ENCODE assay signal across 1 fruit fly cellular context in genomic region chr3L:10810539-10811443, dm6.
TF ChIP-seq lines count a peak whose summit lies in the region.

No protein-coding gene starts in this region.

TF ChIP-seq in whole organism, embryonic, 481 proteins besides CTCF, POLR2A, EP300 and RAD21 (continued from another document and continues in another):
- TF ChIP-seq tap (tag; optimal IDR thresholded peaks at IDR 0.05; lab: Kevin White, UChicago) (peak; percentile 62), D (optimal IDR thresholded peaks at IDR 0.05; lab: Kevin White, UChicago) (no peak), D (GFP tag; optimal IDR thresholded peaks at IDR 0.05; lab: Kevin White, UChicago) (peak; percentile 63), CG6654 (GFP tag; optimal IDR thresholded peaks at IDR 0.05; lab: Kevin White, UChicago) (peak; percentile 9), Ptx1 (GFP tag; IDR thresholded peaks at IDR 0.05; lab: Robert Waterston, UW) (peak; percentile 77), CG10209 (GFP tag; optimal IDR thresholded peaks at IDR 0.05; lab: Kevin White, UChicago) (peak; percentile 76), pros (GFP tag; optimal IDR thresholded peaks at IDR 0.05; lab: Kevin White, UChicago) (peak; percentile 91), Chrac-16 (GFP tag; optimal IDR thresholded peaks at IDR 0.05; lab: Kevin White, UChicago) (peak; percentile 51), Lhr (GFP tag; optimal IDR thresholded peaks at IDR 0.05; lab: Kevin White, UChicago) (no peak), mam (GFP tag; optimal IDR thresholded peaks at IDR 0.05; lab: Kevin White, UChicago) (peak; percentile 28), CG3065 (GFP tag; optimal IDR thresholded peaks at IDR 0.05; lab: Kevin White, UChicago) (no peak), mld (GFP tag; IDR thresholded peaks at IDR 0.05; lab: Robert Waterston, UW; ENCODE audit: partially characterized antibody) (no peak), E2f2 (GFP tag; IDR thresholded peaks at IDR 0.05; lab: Robert Waterston, UW) (peak; percentile 44; the same call in 1 of the 2 replicates), HLH3B (GFP tag; IDR thresholded peaks at IDR 0.05; lab: Robert Waterston, UW) (peak; percentile 69), Mrtf (GFP tag; IDR thresholded peaks at IDR 0.05; lab: Robert Waterston, UW) (peak; percentile 60; the same call in 1 of the 3 replicates), jing (GFP tag; optimal IDR thresholded peaks at IDR 0.05; lab: Kevin White, UChicago) (peak; percentile 18), Opbp (GFP tag; IDR thresholded peaks at IDR 0.05; lab: Robert Waterston, UW; ENCODE audit: partially characterized antibody) (no peak), ken (GFP tag; IDR thresholded peaks at IDR 0.05; lab: Robert Waterston, UW) (peak; percentile 31; the same call in 1 of the 3 replicates), Ada2b (GFP tag; IDR thresholded peaks at IDR 0.05; lab: Robert Waterston, UW) (peak; percentile 77), crp (GFP tag; optimal IDR thresholded peaks at IDR 0.05; lab: Kevin White, UChicago) (peak in 1 of 2 experiments; percentile 4), CG18476 (GFP tag; optimal IDR thresholded peaks at IDR 0.05; lab: Kevin White, UChicago) (peak; percentile 46), HLH4C (GFP tag; IDR thresholded peaks at IDR 0.05; lab: Robert Waterston, UW; ENCODE audit: partially characterized antibody) (no peak), MESR4 (GFP tag; optimal IDR thresholded peaks at IDR 0.05; lab: Kevin White, UChicago) (no peak), CG31441 (GFP tag; IDR thresholded peaks at IDR 0.05; lab: Robert Waterston, UW) (peak; percentile 80), pfk (GFP tag; optimal IDR thresholded peaks at IDR 0.05; lab: Kevin White, UChicago) (no peak), NC2α (GFP tag; optimal IDR thresholded peaks at IDR 0.05; lab: Kevin White, UChicago) (no peak), Aef1 (GFP tag; IDR thresholded peaks at IDR 0.05; lab: Robert Waterston, UW) (0 out of 3 replicates have a peak, but pooled peaks have one; percentile 30), CG1603 (tag; optimal IDR thresholded peaks at IDR 0.05; lab: Kevin White, UChicago) (peak; percentile 29), CG12391 (tag; optimal IDR thresholded peaks at IDR 0.05; lab: Kevin White, UChicago) (peak; percentile 82), tio (GFP tag; optimal IDR thresholded peaks at IDR 0.05; lab: Kevin White, UChicago) (peak; percentile 44), CG14965 (GFP tag; optimal IDR thresholded peaks at IDR 0.05; lab: Kevin White, UChicago; ENCODE audit: borderline replicate concordance) (no peak), Oaz (GFP tag; IDR thresholded peaks at IDR 0.05; lab: Robert Waterston, UW) (no peak), CG7357 (GFP tag; IDR thresholded peaks at IDR 0.05; lab: Robert Waterston, UW) (peak; percentile 54; the same call in 1 of the 3 replicates), Taf1 (GFP tag; IDR thresholded peaks at IDR 0.05; lab: Robert Waterston, UW) (peak; percentile 34; the same call in 1 of the 2 replicates), her (GFP tag; optimal IDR thresholded peaks at IDR 0.05; lab: Kevin White, UChicago) (no peak), wek (GFP tag; optimal IDR thresholded peaks at IDR 0.05; lab: Kevin White, UChicago) (no peak), CG32532 (GFP tag; IDR thresholded peaks at IDR 0.05; lab: Robert Waterston, UW) (peak; percentile 70), pita (GFP tag; optimal IDR thresholded peaks at IDR 0.05; lab: Kevin White, UChicago) (no peak), ewg (GFP tag; optimal IDR thresholded peaks at IDR 0.05; lab: Kevin White, UChicago) (peak; percentile 59), Gsc (GFP tag; IDR thresholded peaks at IDR 0.05; lab: Robert Waterston, UW) (no peak), CG7839 (tag; optimal IDR thresholded peaks at IDR 0.05; lab: Kevin White, UChicago) (peak; percentile 87), toy (GFP tag; IDR thresholded peaks at IDR 0.05; lab: Robert Waterston, UW) (no peak), Dfd (GFP tag; optimal IDR thresholded peaks at IDR 0.05; lab: Kevin White, UChicago) (no peak), CG13424 (tag; optimal IDR thresholded peaks at IDR 0.05; lab: Kevin White, UChicago) (peak; percentile 81), z (GFP tag; IDR thresholded peaks at IDR 0.05; lab: Robert Waterston, UW) (no peak), gro (GFP tag; optimal IDR thresholded peaks at IDR 0.05; lab: Kevin White, UChicago) (no peak), CG9797 (GFP tag; optimal IDR thresholded peaks at IDR 0.05; lab: Kevin White, UChicago) (no peak), CG10462 (GFP tag; optimal IDR thresholded peaks at IDR 0.05; lab: Kevin White, UChicago) (peak; percentile 29), HLHmδ (GFP tag; optimal IDR thresholded peaks at IDR 0.05; lab: Kevin White, UChicago) (peak; percentile 41), chinmo (GFP tag; IDR thresholded peaks at IDR 0.05; lab: Robert Waterston, UW; ENCODE audit: partially characterized antibody) (0 out of 4 replicates have a peak, but pooled peaks have one; percentile 56), vfl (GFP tag; optimal IDR thresholded peaks at IDR 0.05; lab: Kevin White, UChicago) (no peak), CG14710 (tag; optimal IDR thresholded peaks at IDR 0.05; lab: Kevin White, UChicago) (peak; percentile 54), fd96Cb (tag; optimal IDR thresholded peaks at IDR 0.05; lab: Kevin White, UChicago) (peak; percentile 72), kah (GFP tag; optimal IDR thresholded peaks at IDR 0.05; lab: Kevin White, UChicago) (no peak), esg (GFP tag; conservative IDR thresholded peaks at IDR 0.05; lab: Robert Waterston, UW) (peak; percentile 55; the same call in 1 of the 2 replicates), CG4820 (GFP tag; optimal IDR thresholded peaks at IDR 0.05; lab: Kevin White, UChicago) (peak; percentile 65), tna (GFP tag; IDR thresholded peaks at IDR 0.05; lab: Robert Waterston, UW; ENCODE audit: partially characterized antibody) (no peak), sens (GFP tag; lab: Kevin White, UChicago) (peak; percentile 88), danr (GFP tag; IDR thresholded peaks at IDR 0.05; lab: Robert Waterston, UW) (0 out of 2 replicates have a peak, but pooled peaks have one; percentile 35), HHEX (GFP tag; optimal IDR thresholded peaks at IDR 0.05; lab: Kevin White, UChicago) (peak; percentile 72), Deaf1 (tag; optimal IDR thresholded peaks at IDR 0.05; lab: Kevin White, UChicago) (peak; percentile 91), Myb (GFP tag; optimal IDR thresholded peaks at IDR 0.05; lab: Kevin White, UChicago) (no peak), pum (GFP tag; optimal IDR thresholded peaks at IDR 0.05; lab: Kevin White, UChicago) (no peak), phol (tag; optimal IDR thresholded peaks at IDR 0.05; lab: Kevin White, UChicago) (peak; percentile 76), CG17328 (GFP tag; IDR thresholded peaks at IDR 0.05; lab: Robert Waterston, UW) (peak; percentile 46; the same call in 1 of the 2 replicates), BtbVII (GFP tag; optimal IDR thresholded peaks at IDR 0.05; lab: Kevin White, UChicago) (peak; percentile 72), Optix (GFP tag; IDR thresholded peaks at IDR 0.05; lab: Robert Waterston, UW) (no peak), prd (optimal IDR thresholded peaks at IDR 0.05; lab: Kevin White, UChicago) (no peak), prd (GFP tag; IDR thresholded peaks at IDR 0.05; lab: Robert Waterston, UW) (peak; percentile 65), sim (GFP tag; IDR thresholded peaks at IDR 0.05; lab: Robert Waterston, UW) (no peak), Hr3 (GFP tag; optimal IDR thresholded peaks at IDR 0.05; lab: Kevin White, UChicago) (peak; percentile 61), CG7556 (GFP tag; optimal IDR thresholded peaks at IDR 0.05; lab: Kevin White, UChicago) (peak; percentile 89), Lim3 (GFP tag; IDR thresholded peaks at IDR 0.05; lab: Robert Waterston, UW) (no peak), Xbp1 (GFP tag; optimal IDR thresholded peaks at IDR 0.05; lab: Kevin White, UChicago) (peak; percentile 62), CG17802 (tag; optimal IDR thresholded peaks at IDR 0.05; lab: Kevin White, UChicago) (peak; percentile 17), CoRest (tag; optimal IDR thresholded peaks at IDR 0.05; lab: Kevin White, UChicago) (peak; percentile 72), Nf-YA (GFP tag; IDR thresholded peaks at IDR 0.05; lab: Robert Waterston, UW) (no peak), CG18262 (tag; optimal IDR thresholded peaks at IDR 0.05; lab: Kevin White, UChicago) (peak; percentile 76), gsb-n (tag; optimal IDR thresholded peaks at IDR 0.05; lab: Kevin White, UChicago) (peak; percentile 39), CG9215 (GFP tag; IDR thresholded peaks at IDR 0.05; lab: Robert Waterston, UW) (peak; percentile 39; the same call in 1 of the 2 replicates), yki (optimal IDR thresholded peaks at IDR 0.05; lab: Kevin White, UChicago) (peak; percentile 25), crc (GFP tag; optimal IDR thresholded peaks at IDR 0.05; lab: Kevin White, UChicago) (peak; percentile 13), fd102C (GFP tag; optimal IDR thresholded peaks at IDR 0.05; lab: Kevin White, UChicago) (no peak), CG7963 (GFP tag; IDR thresholded peaks at IDR 0.05; lab: Robert Waterston, UW; ENCODE audit: partially characterized antibody) (no peak), CG18619 (GFP tag; optimal IDR thresholded peaks at IDR 0.05; lab: Kevin White, UChicago) (peak; percentile 77), trem (tag; optimal IDR thresholded peaks at IDR 0.05; lab: Kevin White, UChicago) (peak; percentile 38), az2 (GFP tag; optimal IDR thresholded peaks at IDR 0.05; lab: Kevin White, UChicago) (peak; percentile 58), Camta (GFP tag; optimal IDR thresholded peaks at IDR 0.05; lab: Kevin White, UChicago) (peak; percentile 15), Tbp (GFP tag; optimal IDR thresholded peaks at IDR 0.05; lab: Kevin White, UChicago) (no peak), Nf-YC (tag; optimal IDR thresholded peaks at IDR 0.05; lab: Kevin White, UChicago) (peak; percentile 44), shn (GFP tag; optimal IDR thresholded peaks at IDR 0.05; lab: Kevin White, UChicago) (no peak), CG5180 (GFP tag; optimal IDR thresholded peaks at IDR 0.05; lab: Kevin White, UChicago) (peak; percentile 94), CG12769 (tag; optimal IDR thresholded peaks at IDR 0.05; lab: Kevin White, UChicago) (peak; percentile 50), nmo (GFP tag; optimal IDR thresholded peaks at IDR 0.05; lab: Kevin White, UChicago) (peak; percentile 70), Ravus (GFP tag; IDR thresholded peaks at IDR 0.05; lab: Robert Waterston, UW) (peak; percentile 0; the same call in 1 of the 2 replicates), Jarid2 (GFP tag; optimal IDR thresholded peaks at IDR 0.05; lab: Kevin White, UChicago) (peak; percentile 7), CG3163 (GFP tag; optimal IDR thresholded peaks at IDR 0.05; lab: Kevin White, UChicago) (no peak), Rfx (GFP tag; IDR thresholded peaks at IDR 0.05; lab: Robert Waterston, UW) (peak; percentile 62), dimm (GFP tag; IDR thresholded peaks at IDR 0.05; lab: Robert Waterston, UW) (no peak), Dip3 (GFP tag; optimal IDR thresholded peaks at IDR 0.05; lab: Kevin White, UChicago) (no peak), Sry-δ (GFP tag; optimal IDR thresholded peaks at IDR 0.05; lab: Kevin White, UChicago) (no peak), cas (GFP tag; IDR thresholded peaks at IDR 0.05; lab: Robert Waterston, UW) (no peak), grn (GFP tag; optimal IDR thresholded peaks at IDR 0.05; lab: Kevin White, UChicago) (no peak), CG8290 (GFP tag; optimal IDR thresholded peaks at IDR 0.05; lab: Kevin White, UChicago) (no peak), CG8290 (tag; optimal IDR thresholded peaks at IDR 0.05; lab: Kevin White, UChicago) (no peak), CG7928 (GFP tag; optimal IDR thresholded peaks at IDR 0.05; lab: Kevin White, UChicago) (no peak), vnd (GFP tag; IDR thresholded peaks at IDR 0.05; lab: Robert Waterston, UW; ENCODE audit: partially characterized antibody) (no peak), CG3995 (GFP tag; optimal IDR thresholded peaks at IDR 0.05; lab: Kevin White, UChicago) (no peak), CG15011 (GFP tag; optimal IDR thresholded peaks at IDR 0.05; lab: Kevin White, UChicago) (peak; percentile 51), ab (GFP tag; optimal IDR thresholded peaks at IDR 0.05; lab: Kevin White, UChicago) (no peak), Fer3 (tag; optimal IDR thresholded peaks at IDR 0.05; lab: Kevin White, UChicago) (peak; percentile 80), pho (GFP tag; optimal IDR thresholded peaks at IDR 0.05; lab: Kevin White, UChicago) (peak; percentile 52), C15 (GFP tag; IDR thresholded peaks at IDR 0.05; lab: Robert Waterston, UW) (peak; percentile 47; the same call in 1 of the 3 replicates), CG9609 (GFP tag; optimal IDR thresholded peaks at IDR 0.05; lab: Kevin White, UChicago) (no peak), E2f1 (GFP tag; IDR thresholded peaks at IDR 0.05; lab: Robert Waterston, UW) (peak; percentile 53; the same call in 1 of the 2 replicates), jumu (GFP tag; optimal IDR thresholded peaks at IDR 0.05; lab: Kevin White, UChicago) (no peak), CG8944 (GFP tag; optimal IDR thresholded peaks at IDR 0.05; lab: Kevin White, UChicago) (no peak), Mad (GFP tag; optimal IDR thresholded peaks at IDR 0.05; lab: Kevin White, UChicago) (no peak), NC2β (GFP tag; optimal IDR thresholded peaks at IDR 0.05; lab: Kevin White, UChicago) (peak; percentile 7), wor (GFP tag; IDR thresholded peaks at IDR 0.05; lab: Robert Waterston, UW) (peak; percentile 45; the same call in 1 of the 2 replicates), dysf (GFP tag; IDR thresholded peaks at IDR 0.05; lab: Robert Waterston, UW) (peak; percentile 77), CG14441 (GFP tag; IDR thresholded peaks at IDR 0.05; lab: Robert Waterston, UW) (peak; percentile 37; the same call in 1 of the 2 replicates), CG12942 (GFP tag; optimal IDR thresholded peaks at IDR 0.05; lab: Kevin White, UChicago) (peak; percentile 44), CG10431 (GFP tag; optimal IDR thresholded peaks at IDR 0.05; lab: Kevin White, UChicago) (no peak), Antp (GFP tag; optimal IDR thresholded peaks at IDR 0.05; lab: Kevin White, UChicago) (no peak), pan (optimal IDR thresholded peaks at IDR 0.05; lab: Kevin White, UChicago) (no peak), pan (GFP tag; optimal IDR thresholded peaks at IDR 0.05 in 1 of 2, IDR thresholded peaks at IDR 0.05 in 1 of 2) (peak in 1 of 2 experiments; percentile 66), CG17912 (GFP tag; optimal IDR thresholded peaks at IDR 0.05; lab: Kevin White, UChicago) (no peak), zfh1 (GFP tag; IDR thresholded peaks at IDR 0.05; lab: Robert Waterston, UW) (0 out of 3 replicates have a peak, but pooled peaks have one; percentile 39), CG9817 (tag; optimal IDR thresholded peaks at IDR 0.05; lab: Kevin White, UChicago) (peak; percentile 61), Kr (GFP tag; optimal IDR thresholded peaks at IDR 0.05; lab: Kevin White, UChicago) (no peak)
